Fruit fly (Drosophila melanogaster): ENCODE results near the gene CG7840.

DNA sequence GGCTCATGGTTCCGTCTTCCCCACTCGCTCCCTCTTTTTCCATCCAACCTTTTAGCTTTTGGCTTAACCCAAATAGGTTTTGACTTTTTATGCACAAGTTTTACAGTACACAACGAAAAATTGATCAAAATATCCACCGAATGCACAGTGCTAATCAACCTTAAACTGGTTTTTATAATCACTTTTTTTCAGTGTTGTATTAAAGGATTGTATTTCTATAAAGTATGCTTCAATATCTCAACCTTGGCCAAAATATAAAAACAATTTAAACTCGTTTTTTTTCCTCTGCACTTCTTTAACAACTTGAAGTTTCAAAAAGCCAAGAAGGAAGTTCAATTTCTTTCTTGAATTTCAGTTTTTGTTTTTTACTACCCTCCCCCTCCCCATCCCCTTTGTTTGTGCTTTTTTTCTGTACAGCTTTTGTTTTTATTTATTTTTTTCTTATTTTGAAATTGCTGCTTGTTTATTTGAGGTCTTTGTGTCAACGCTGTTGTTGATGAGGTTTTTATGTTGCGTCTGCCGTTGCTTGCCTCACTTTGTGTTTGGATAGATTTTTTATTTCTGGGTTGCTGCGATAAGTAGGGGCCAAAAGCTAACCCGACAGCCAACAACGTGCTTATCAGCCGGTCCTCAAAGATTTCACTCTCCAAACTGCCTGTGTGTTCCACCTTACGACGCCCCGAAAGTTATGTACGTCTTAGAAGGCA, 20.3 kb upstream of the CG7840 start:
- TF ChIP-seq kay (GFP tag; ENCODE audit: borderline replicate concordance) (no peak), cnc (optimal IDR thresholded peaks at IDR 0.05) (no peak), Mnt (GFP tag; optimal IDR thresholded peaks at IDR 0.05) (no peak), Clk (GFP tag; optimal IDR thresholded peaks at IDR 0.05) (no peak), CG7045 (GFP tag; optimal IDR thresholded peaks at IDR 0.05) (no peak), toe (GFP tag; optimal IDR thresholded peaks at IDR 0.05) (no peak), CG7101 (tag; optimal IDR thresholded peaks at IDR 0.05) (no peak)
